Fruit fly (Drosophila melanogaster): ENCODE measurements around the gene CG6845.

The CG6845 gene

dm6 chr3L:165981-166788, 20.0 kb downstream of the CG6845 start (continued):
- TF ChIP-seq CG4617 (GFP tag; optimal IDR thresholded peaks at IDR 0.05; ENCODE audit: borderline replicate concordance) (no peak), CG6175 (GFP tag; IDR thresholded peaks at IDR 0.05) (no peak), sim (GFP tag; IDR thresholded peaks at IDR 0.05) (no peak), CG18476 (GFP tag; optimal IDR thresholded peaks at IDR 0.05) (no peak), Mad (GFP tag; optimal IDR thresholded peaks at IDR 0.05) (no peak), CG11723 (GFP tag; optimal IDR thresholded peaks at IDR 0.05) (no peak), prd (optimal IDR thresholded peaks at IDR 0.05) (no peak), prd (GFP tag; IDR thresholded peaks at IDR 0.05) (no peak), CG30403 (GFP tag; optimal IDR thresholded peaks at IDR 0.05) (peak; percentile 8), Poxn (GFP tag; IDR thresholded peaks at IDR 0.05) (no peak), CG17612 (GFP tag; IDR thresholded peaks at IDR 0.05) (no peak), gsb (GFP tag; IDR thresholded peaks at IDR 0.05) (no peak), kni (GFP tag; optimal IDR thresholded peaks at IDR 0.05) (peak; percentile 85), CG2129 (GFP tag; IDR thresholded peaks at IDR 0.05; ENCODE audit: partially characterized antibody) (no peak), Gsc (GFP tag; IDR thresholded peaks at IDR 0.05) (no peak), CG10431 (GFP tag; optimal IDR thresholded peaks at IDR 0.05) (no peak), lab (GFP tag; optimal IDR thresholded peaks at IDR 0.05) (peak; percentile 52), CG9437 (GFP tag; optimal IDR thresholded peaks at IDR 0.05) (no peak), Rfx (GFP tag; IDR thresholded peaks at IDR 0.05) (no peak), shn (GFP tag; optimal IDR thresholded peaks at IDR 0.05) (no peak), NC2β (GFP tag; optimal IDR thresholded peaks at IDR 0.05) (no peak), CG1647 (GFP tag; optimal IDR thresholded peaks at IDR 0.05) (no peak), B-H1 (GFP tag; IDR thresholded peaks at IDR 0.05) (no peak), sna (GFP tag; IDR thresholded peaks at IDR 0.05; ENCODE audit: partially characterized antibody) (no peak), CG3726 (GFP tag; IDR thresholded peaks at IDR 0.05) (no peak), CG11560 (tag; IDR thresholded peaks at IDR 0.05) (no peak), dysf (GFP tag; IDR thresholded peaks at IDR 0.05) (no peak), Dfd (GFP tag; optimal IDR thresholded peaks at IDR 0.05) (no peak), Ada2b (GFP tag; IDR thresholded peaks at IDR 0.05) (no peak), CG2199 (GFP tag; IDR thresholded peaks at IDR 0.05) (peak; percentile 78; the same call in 2 of the 3 replicates), CG3065 (GFP tag; optimal IDR thresholded peaks at IDR 0.05) (no peak), sr (GFP tag; IDR thresholded peaks at IDR 0.05) (no peak), emc (GFP tag; optimal IDR thresholded peaks at IDR 0.05) (no peak), NfI (GFP tag; optimal IDR thresholded peaks at IDR 0.05) (peak; percentile 25), MESR4 (GFP tag; optimal IDR thresholded peaks at IDR 0.05) (no peak), Fer1 (GFP tag; optimal IDR thresholded peaks at IDR 0.05) (no peak), cwo (GFP tag; optimal IDR thresholded peaks at IDR 0.05) (no peak), CG18011 (GFP tag; optimal IDR thresholded peaks at IDR 0.05) (no peak), Awh (GFP tag; IDR thresholded peaks at IDR 0.05) (no peak), CHES-1-like (GFP tag; optimal IDR thresholded peaks at IDR 0.05) (no peak), CG34422 (GFP tag; IDR thresholded peaks at IDR 0.05) (no peak), Hr51 (GFP tag; optimal IDR thresholded peaks at IDR 0.05) (peak in 1 of 2 experiments; percentile 11), CG31365 (tag; optimal IDR thresholded peaks at IDR 0.05) (no peak), dimm (GFP tag; IDR thresholded peaks at IDR 0.05) (no peak), slp2 (GFP tag; optimal IDR thresholded peaks at IDR 0.05) (peak; percentile 21), ewg (GFP tag; optimal IDR thresholded peaks at IDR 0.05) (no peak), Mes4 (GFP tag; optimal IDR thresholded peaks at IDR 0.05) (no peak), Dad (GFP tag; optimal IDR thresholded peaks at IDR 0.05) (no peak), CG17361 (GFP tag; IDR thresholded peaks at IDR 0.05) (no peak), Lpt (GFP tag; optimal IDR thresholded peaks at IDR 0.05) (no peak), Sox100B (GFP tag; optimal IDR thresholded peaks at IDR 0.05) (no peak)

Measured in whole organism, embryonic.